Worm (Caenorhabditis elegans) whole organism, late embryonic: Measurements from ENCODE around the gene tag-244.

ENCODE experiments used
- ama-1 ChIP-seq: fragments of 150-350 bp; optimal IDR thresholded peaks from 2 replicates; lab custom pipeline; 2014
- elt-2 ChIP-seq: sonication (generic microtip); optimal IDR thresholded peaks from 2 replicates; lab custom pipeline; 2016; ENCODE audit warnings: missing genetic modification reagents, missing genetic modification characterization, missing compliant biosample characterization
- eyg-1 ChIP-seq: sonication (generic microtip); optimal IDR thresholded peaks from 2 replicates; lab custom pipeline; 2016; ENCODE audit warnings: missing genotype, missing genetic modification characterization, missing compliant biosample characterization
- npax-4 ChIP-seq: sonication (generic microtip); optimal IDR thresholded peaks from 2 replicates; lab custom pipeline; 2016; ENCODE audit warnings: missing genetic modification characterization, missing compliant biosample characterization
- pha-4 ChIP-seq: fragments of 150-350 bp; optimal IDR thresholded peaks from 2 replicates; lab custom pipeline; 2018; ENCODE audit warnings: missing biosample characterization, missing genetic modification reagents, missing genetic modification characterization

DNA sequence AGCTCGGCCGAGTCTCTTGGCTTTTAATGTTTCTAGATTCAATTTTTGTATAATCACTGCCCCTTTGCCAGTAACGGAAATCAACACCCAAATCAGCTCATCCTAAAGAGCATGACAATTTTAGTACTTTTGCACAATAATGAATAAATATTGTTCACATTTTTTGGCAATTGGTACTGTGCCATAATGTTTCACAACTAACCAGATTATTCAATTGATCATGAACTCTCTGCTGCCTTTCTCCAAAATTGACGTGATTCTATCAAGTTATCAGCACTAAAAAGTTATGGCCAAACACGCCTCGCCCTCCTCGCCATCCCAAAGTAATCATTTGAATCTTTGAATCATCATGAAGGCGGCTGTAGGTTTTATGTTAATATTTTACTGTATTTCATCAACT, 11.2 kb downstream of the tag-244 start, which contains the start of gene hpo-6:
- TF ChIP-seq elt-2 (tag; lab: Kevin White, UChicago) = no peak
- TF ChIP-seq eyg-1 (tag; lab: Kevin White, UChicago) = no peak
- TF ChIP-seq ama-1 = no peak
- TF ChIP-seq pha-4 (tag; lab: Kevin White, UChicago) = no peak
- TF ChIP-seq npax-4 = no peak
